Worm (Caenorhabditis elegans) whole organism, L1 larva: Measurements from ENCODE around the gene sec-61.A.

Experiments
- C04F5.9 ChIP-seq: sonication (generic microtip); optimal IDR thresholded peaks from 2 replicates; lab custom pipeline; 2016; ENCODE audit warnings: missing genetic modification characterization, missing compliant biosample characterization
- C16A3.4 ChIP-seq: fragments of 150-350 bp; optimal IDR thresholded peaks from 2 replicates; lab custom pipeline; 2014; ENCODE audit warnings: missing biosample characterization, missing genetic modification characterization
- C34B4.2 ChIP-seq: sonication (generic microtip); optimal IDR thresholded peaks from 2 replicates; lab custom pipeline; 2017; ENCODE audit warnings: mild to moderate bottlenecking, missing genetic modification characterization, missing compliant biosample characterization
- F16B12.6 ChIP-seq: fragments of 150-350 bp; optimal IDR thresholded peaks from 2 replicates; lab custom pipeline; 2014; ENCODE audit warnings: missing biosample characterization, missing genetic modification characterization
- Y116A8C.19 ChIP-seq: sonication (generic microtip); optimal IDR thresholded peaks from 2 replicates; lab custom pipeline; 2016; ENCODE audit warnings: missing compliant biosample characterization, missing genetic modification characterization, borderline replicate concordance
- aly-2 ChIP-seq: fragments of 150-350 bp; optimal IDR thresholded peaks from 2 replicates; lab custom pipeline; 2014; ENCODE audit warnings: missing biosample characterization, missing genetic modification characterization
- blmp-1 ChIP-seq: fragments of 150-350 bp; optimal IDR thresholded peaks from 2 replicates; lab custom pipeline; 2014; ENCODE audit warnings: missing biosample characterization, missing genetic modification characterization
- ceh-63 ChIP-seq: fragments of 200-800 bp; sonication (Bioruptor generic); optimal IDR thresholded peaks from 2 replicates; lab custom pipeline; 2018; ENCODE audit warnings: mild to moderate bottlenecking, missing genetic modification characterization, missing compliant biosample characterization
- ceh-8 ChIP-seq: fragments of 200-800 bp; sonication (Bioruptor generic); optimal IDR thresholded peaks from 2 replicates; lab custom pipeline; 2018; ENCODE audit warnings: mild to moderate bottlenecking, missing genetic modification characterization, moderate library complexity, missing compliant biosample characterization
- ceh-82 ChIP-seq, 3 experiments: fragments of 150-350 bp in 1 of 3; sonication (generic microtip) in 2 of 3; optimal IDR thresholded peaks; 2 replicates each; lab custom pipeline; 2014 to 2017; ENCODE audit warnings: missing biosample characterization in 3 of 3, missing genetic modification characterization in 3 of 3
- ceh-88 ChIP-seq: fragments of 200-800 bp; sonication (Bioruptor generic); IDR thresholded peaks from 2 replicates; pipeline ENCODE4 v1.3.6; 2022; ENCODE audit warnings: missing genetic modification characterization, missing compliant biosample characterization
- ceh-90 ChIP-seq: sonication (generic microtip); optimal IDR thresholded peaks from 2 replicates; lab custom pipeline; 2016; ENCODE audit warnings: missing genetic modification characterization, missing compliant biosample characterization
- efl-1 ChIP-seq, 4 experiments: fragments of 150-350 bp; optimal IDR thresholded peaks in 3 of 4; peaks in 1 of 4; 1 replicate in 1 of 4; 2 replicates in 3 of 4; lab custom pipeline; 2014; ENCODE audit warnings: missing biosample characterization in 2 of 4, missing genetic modification characterization in 2 of 4, missing genetic modification reagents in 2 of 4
- efl-3 ChIP-seq: fragments of 200-800 bp; sonication (Bioruptor generic); optimal IDR thresholded peaks from 2 replicates; lab custom pipeline; 2018; ENCODE audit warnings: mild to moderate bottlenecking, missing genetic modification characterization, missing compliant biosample characterization
- elt-2 ChIP-seq: sonication (generic microtip); optimal IDR thresholded peaks from 2 replicates; lab custom pipeline; 2016; ENCODE audit warnings: missing genetic modification characterization, mild to moderate bottlenecking, inconsistent platforms, missing compliant biosample characterization, missing genetic modification reagents
- ets-5 ChIP-seq: fragments of 200-800 bp; sonication (Bioruptor generic); IDR thresholded peaks from 2 replicates; pipeline ENCODE4 v1.3.6; 2022; ENCODE audit warnings: missing genetic modification characterization, missing compliant biosample characterization
- fos-1 ChIP-seq: fragments of 150-350 bp; optimal IDR thresholded peaks from 2 replicates; lab custom pipeline; 2014; ENCODE audit warnings: missing biosample characterization, missing genetic modification characterization
- hlh-17 ChIP-seq: fragments of 200-800 bp; sonication (Bioruptor generic); optimal IDR thresholded peaks from 2 replicates; lab custom pipeline; 2018; ENCODE audit warnings: missing genetic modification characterization, mild to moderate bottlenecking, missing compliant biosample characterization, moderate library complexity, borderline replicate concordance
- hlh-4 ChIP-seq: sonication (generic microtip); optimal IDR thresholded peaks from 2 replicates; lab custom pipeline; 2016; ENCODE audit warnings: mild to moderate bottlenecking, missing genetic modification characterization, missing compliant biosample characterization
- hpl-2 ChIP-seq: fragments of 150-350 bp; optimal IDR thresholded peaks from 2 replicates; lab custom pipeline; 2014; ENCODE audit warnings: missing biosample characterization, missing genetic modification reagents, missing genetic modification characterization
- irx-1 ChIP-seq: sonication (generic microtip); optimal IDR thresholded peaks from 2 replicates; lab custom pipeline; 2016; ENCODE audit warnings: missing genetic modification characterization, missing compliant biosample characterization
- isw-1 ChIP-seq: fragments of 200-800 bp; sonication (Bioruptor generic); IDR thresholded peaks from 2 replicates; pipeline ENCODE4 v1.3.6; 2022; ENCODE audit warnings: missing genetic modification characterization, missing compliant biosample characterization
- jun-1 ChIP-seq: fragments of 150-350 bp; optimal IDR thresholded peaks from 2 replicates; lab custom pipeline; 2014; ENCODE audit warnings: missing biosample characterization, missing genetic modification reagents, missing genetic modification characterization
- lin-13 ChIP-seq: fragments of 150-350 bp; optimal IDR thresholded peaks from 2 replicates; lab custom pipeline; 2014; ENCODE audit warnings: missing biosample characterization, missing genetic modification reagents, missing genetic modification characterization
- lin-14 ChIP-seq: fragments of 200-800 bp; sonication (Bioruptor generic); optimal IDR thresholded peaks from 2 replicates; lab custom pipeline; 2018; ENCODE audit warnings: mild to moderate bottlenecking, missing genetic modification characterization, moderate library complexity, missing compliant biosample characterization
- lin-15B ChIP-seq: fragments of 150-350 bp; sonication (generic microtip); optimal IDR thresholded peaks from 3 replicates; lab custom pipeline; 2014; ENCODE audit warnings: missing biosample characterization, missing genetic modification characterization
- lin-35 ChIP-seq, 2 experiments: fragments of 150-350 bp; optimal IDR thresholded peaks; 2 replicates each; lab custom pipeline; 2014; ENCODE audit warnings: missing biosample characterization in 2 of 2, missing genetic modification characterization in 2 of 2, missing genetic modification reagents in 2 of 2
- lir-3 ChIP-seq: sonication (generic microtip); optimal IDR thresholded peaks from 2 replicates; lab custom pipeline; 2016; ENCODE audit warnings: mild to moderate bottlenecking, missing genetic modification characterization, moderate library complexity, missing compliant biosample characterization; ENCODE audit not compliant: poor library complexity
- mdl-1 ChIP-seq, 2 experiments: fragments of 150-350 bp; optimal IDR thresholded peaks; 2 replicates each; lab custom pipeline; 2014 to 2017; ENCODE audit warnings: missing biosample characterization in 2 of 2, missing genetic modification characterization in 2 of 2, inconsistent platforms in 1 of 2
- mep-1 ChIP-seq: fragments of 150-350 bp; optimal IDR thresholded peaks from 2 replicates; lab custom pipeline; 2014; ENCODE audit warnings: missing biosample characterization, missing genetic modification characterization
- nhr-19 ChIP-seq: fragments of 200-800 bp; sonication (Bioruptor generic); conservative IDR thresholded peaks from 2 replicates; pipeline ENCODE4 v1.3.6; 2022; ENCODE audit warnings: missing genetic modification characterization, missing compliant biosample characterization
- nhr-20 ChIP-seq: sonication (generic microtip); optimal IDR thresholded peaks from 2 replicates; lab custom pipeline; 2016; ENCODE audit warnings: mild to moderate bottlenecking, missing genetic modification characterization, missing compliant biosample characterization
- nhr-237 ChIP-seq: fragments of 150-350 bp; optimal IDR thresholded peaks from 2 replicates; lab custom pipeline; 2014; ENCODE audit warnings: missing biosample characterization, missing genetic modification characterization
- nhr-28 ChIP-seq: fragments of 150-350 bp; optimal IDR thresholded peaks from 2 replicates; lab custom pipeline; 2014; ENCODE audit warnings: missing biosample characterization, missing genetic modification characterization
- nhr-47 ChIP-seq: sonication (generic microtip); optimal IDR thresholded peaks from 2 replicates; lab custom pipeline; 2016; ENCODE audit warnings: mild to moderate bottlenecking, missing genetic modification characterization, moderate library complexity, missing compliant biosample characterization
- nhr-76 ChIP-seq: sonication (generic microtip); optimal IDR thresholded peaks from 2 replicates; lab custom pipeline; 2017; ENCODE audit warnings: missing biosample characterization, missing genetic modification characterization
- nhr-77 ChIP-seq: fragments of 150-350 bp; optimal IDR thresholded peaks from 2 replicates; lab custom pipeline; 2014; ENCODE audit warnings: missing biosample characterization, missing genetic modification characterization
- pax-3 ChIP-seq: fragments of 200-800 bp; sonication (Bioruptor generic); optimal IDR thresholded peaks from 2 replicates; lab custom pipeline; 2018; ENCODE audit warnings: mild to moderate bottlenecking, missing genetic modification characterization, moderate library complexity, missing compliant biosample characterization
- pqm-1 ChIP-seq: sonication (generic microtip); optimal IDR thresholded peaks from 3 replicates; lab custom pipeline; 2017; ENCODE audit warnings: missing biosample characterization, missing genetic modification characterization
- rnt-1 ChIP-seq: sonication (generic microtip); optimal IDR thresholded peaks from 2 replicates; lab custom pipeline; 2016; ENCODE audit warnings: mild to moderate bottlenecking, missing genetic modification characterization, moderate library complexity, missing compliant biosample characterization
- skn-1 ChIP-seq: fragments of 150-350 bp; optimal IDR thresholded peaks from 2 replicates; lab custom pipeline; 2014; ENCODE audit warnings: missing biosample characterization, missing genetic modification characterization
- snpc-4 ChIP-seq: fragments of 150-350 bp; optimal IDR thresholded peaks from 2 replicates; lab custom pipeline; 2014; ENCODE audit warnings: missing biosample characterization, missing genetic modification characterization
- sup-37 ChIP-seq: fragments of 200-800 bp; sonication (Bioruptor generic); optimal IDR thresholded peaks from 2 replicates; lab custom pipeline; 2018; ENCODE audit warnings: mild to moderate bottlenecking, missing genetic modification characterization, missing compliant biosample characterization
- swsn-7 ChIP-seq: sonication (generic microtip); optimal IDR thresholded peaks from 2 replicates; lab custom pipeline; 2016; ENCODE audit warnings: missing genetic modification characterization, missing compliant biosample characterization
- tbx-2 ChIP-seq: sonication (generic microtip); optimal IDR thresholded peaks from 2 replicates; lab custom pipeline; 2016; ENCODE audit warnings: missing genetic modification characterization, missing compliant biosample characterization
- tlp-1 ChIP-seq: fragments of 150-350 bp; optimal IDR thresholded peaks from 2 replicates; lab custom pipeline; 2014; ENCODE audit warnings: missing biosample characterization, missing genetic modification characterization
- unc-130 ChIP-seq: fragments of 150-350 bp; optimal IDR thresholded peaks from 2 replicates; lab custom pipeline; 2017; ENCODE audit warnings: missing biosample characterization, missing genetic modification characterization, inconsistent platforms
- unc-62 ChIP-seq: fragments of 150-350 bp; optimal IDR thresholded peaks from 2 replicates; lab custom pipeline; 2014; ENCODE audit warnings: missing biosample characterization, missing genetic modification reagents, missing genetic modification characterization
- unc-86 ChIP-seq: sonication (generic microtip); optimal IDR thresholded peaks from 2 replicates; lab custom pipeline; 2016; ENCODE audit warnings: missing genetic modification characterization, missing compliant biosample characterization
- unc-98 ChIP-seq: fragments of 200-800 bp; sonication (Bioruptor generic); IDR thresholded peaks from 2 replicates; pipeline ENCODE4 v1.3.6; 2022; ENCODE audit warnings: missing genetic modification characterization, missing compliant biosample characterization
- xbp-1 ChIP-seq: sonication (generic microtip); optimal IDR thresholded peaks from 2 replicates; lab custom pipeline; 2016; ENCODE audit warnings: missing genetic modification characterization, missing compliant biosample characterization
- zip-4 ChIP-seq: fragments of 200-800 bp; sonication (Bioruptor generic); optimal IDR thresholded peaks from 2 replicates; lab custom pipeline; 2018; ENCODE audit warnings: mild to moderate bottlenecking, missing genetic modification characterization, moderate library complexity, missing compliant biosample characterization
- ztf-4 ChIP-seq: fragments of 150-350 bp; optimal IDR thresholded peaks from 2 replicates; lab custom pipeline; 2014; ENCODE audit warnings: missing biosample characterization, missing genetic modification characterization

Gene sec-61.A

ce11 chrIV:14869844-14870433 lies 44.9 kb upstream of the sec-61.A start (continued):
- no peak for TF ChIP-seq C04F5.9 (tag; lab: Kevin White, UChicago)
- peak in 1 of 2 experiments; percentile 5 for TF ChIP-seq efl-1 (optimal IDR thresholded peaks at IDR 0.05; lab: Kevin White, UChicago)
- peak in 1 of 2 experiments; percentile 67 for TF ChIP-seq efl-1 (GFP tag; optimal IDR thresholded peaks at IDR 0.05 in 1 of 2; lab: Kevin White, UChicago)
- TF ChIP-seq C16A3.4 (tag; lab: Kevin White, UChicago): no peak
- TF ChIP-seq lin-15B (tag; lab: Kevin White, UChicago): no peak
- no peak for TF ChIP-seq sup-37 (GFP tag; lab: Kevin White, UChicago)
- no peak for TF ChIP-seq ceh-90 (tag; lab: Kevin White, UChicago)
- no peak for TF ChIP-seq pqm-1 (tag; lab: Kevin White, UChicago)
- no peak for TF ChIP-seq hlh-4 (tag; lab: Kevin White, UChicago)
- 0 out of 2 replicates have a peak, but pooled peaks have one; percentile 2 for TF ChIP-seq nhr-19 (GFP tag; lab: Robert Waterston, UW)
- no peak for TF ChIP-seq aly-2 (tag; lab: Kevin White, UChicago)
- TF ChIP-seq ceh-8 (GFP tag; lab: Kevin White, UChicago): no peak
- no peak for TF ChIP-seq isw-1 (GFP tag; lab: Robert Waterston, UW)
- TF ChIP-seq nhr-237: no peak
- TF ChIP-seq nhr-77: no peak
- no peak for TF ChIP-seq nhr-47
- TF ChIP-seq snpc-4 (tag; lab: Kevin White, UChicago): no peak
- peak; percentile 3 for TF ChIP-seq tbx-2 (tag; lab: Kevin White, UChicago)
- TF ChIP-seq elt-2 (tag; lab: Kevin White, UChicago): no peak
- peak; percentile 89 for TF ChIP-seq blmp-1
- peak; percentile 40 for TF ChIP-seq nhr-20 (tag; lab: Kevin White, UChicago)
- no peak for TF ChIP-seq rnt-1 (tag; lab: Kevin White, UChicago)
- TF ChIP-seq unc-62 (GFP tag; lab: Kevin White, UChicago): no peak
- TF ChIP-seq efl-3 (GFP tag; lab: Kevin White, UChicago): no peak
- TF ChIP-seq lin-14 (GFP tag; lab: Kevin White, UChicago): no peak
- no peak for TF ChIP-seq unc-98 (GFP tag; lab: Robert Waterston, UW)
- TF ChIP-seq nhr-28 (tag; lab: Kevin White, UChicago): no peak
- peak; percentile 57 for TF ChIP-seq mep-1 (tag; lab: Kevin White, UChicago)
- TF ChIP-seq F16B12.6 (tag; lab: Kevin White, UChicago): no peak
- TF ChIP-seq ets-5 (GFP tag; lab: Robert Waterston, UW): no peak
- TF ChIP-seq jun-1: no peak
- no peak for TF ChIP-seq irx-1 (tag; lab: Kevin White, UChicago)
- no peak for TF ChIP-seq pax-3 (tag; lab: Kevin White, UChicago)
- TF ChIP-seq skn-1 (tag; lab: Kevin White, UChicago): no peak
- peak in 1 of 2 experiments; percentile 41 for TF ChIP-seq lin-35 (GFP tag; optimal IDR thresholded peaks at IDR 0.05; lab: Kevin White, UChicago)
- no peak for TF ChIP-seq fos-1 (tag; lab: Kevin White, UChicago)
- no peak for TF ChIP-seq nhr-76
- TF ChIP-seq swsn-7 (tag; lab: Kevin White, UChicago): no peak
- no peak for TF ChIP-seq unc-130
- peak; percentile 18 for TF ChIP-seq ztf-4 (tag; lab: Kevin White, UChicago)
- TF ChIP-seq lir-3: peak; percentile 12
- no peak for TF ChIP-seq ceh-88 (GFP tag; lab: Robert Waterston, UW)
- no peak for TF ChIP-seq Y116A8C.19
- TF ChIP-seq ceh-63 (GFP tag; lab: Kevin White, UChicago): no peak
- no peak for TF ChIP-seq tlp-1 (tag; lab: Kevin White, UChicago)
- TF ChIP-seq ceh-82 (tag; optimal IDR thresholded peaks at IDR 0.05; lab: Kevin White, UChicago): no peak
- no peak for TF ChIP-seq hpl-2 (GFP tag; lab: Kevin White, UChicago)
- TF ChIP-seq C34B4.2 (tag; lab: Kevin White, UChicago): no peak
- no peak for TF ChIP-seq lin-13
- no peak for TF ChIP-seq xbp-1 (tag; lab: Kevin White, UChicago)
- TF ChIP-seq mdl-1 (tag; optimal IDR thresholded peaks at IDR 0.05; lab: Kevin White, UChicago): peak in 1 of 2 experiments; percentile 22
- TF ChIP-seq hlh-17 (GFP tag; lab: Kevin White, UChicago): no peak
- TF ChIP-seq unc-86 (tag; lab: Kevin White, UChicago): no peak
- TF ChIP-seq zip-4: no peak
